Worm (Caenorhabditis elegans) whole organism, mixed stage, embryonic: Measurements from ENCODE around the gene srd-50.
"Not testable (repeated sequence)": the region's sequence is repeated elsewhere in the genome, so short reads cannot be mapped to it uniquely, and the experiment has no call there.

Source experiments
- M03D4.4 ChIP-seq: sonication (generic microtip); optimal IDR thresholded peaks from 2 replicates; lab custom pipeline; 2017; ENCODE audit warnings: mild to moderate bottlenecking, missing genetic modification characterization, missing compliant biosample characterization
- bed-3 ChIP-seq: fragments of 200-800 bp; sonication (Bioruptor generic); optimal IDR thresholded peaks from 3 replicates; lab custom pipeline; 2018; ENCODE audit warnings: mild to moderate bottlenecking, missing genetic modification characterization, moderate library complexity, missing compliant biosample characterization
- elt-1 ChIP-seq: sonication (generic microtip); optimal IDR thresholded peaks from 2 replicates; lab custom pipeline; 2017; ENCODE audit warnings: missing genetic modification characterization, mild to moderate bottlenecking, missing compliant biosample characterization, antibody characterized with exemption, moderate library complexity, borderline replicate concordance; ENCODE audit not compliant: insufficient read depth
- elt-3 ChIP-seq: fragments of 150-350 bp; optimal IDR thresholded peaks from 2 replicates; lab custom pipeline; 2014; ENCODE audit warnings: missing biosample characterization, missing genetic modification characterization
- ham-2 ChIP-seq: fragments of 200-800 bp; sonication (Bioruptor generic); optimal IDR thresholded peaks from 2 replicates; lab custom pipeline; 2018; ENCODE audit warnings: mild to moderate bottlenecking, missing genetic modification characterization, missing compliant biosample characterization
- lin-32 ChIP-seq: fragments of 200-800 bp; sonication (Bioruptor generic); optimal IDR thresholded peaks from 2 replicates; lab custom pipeline; 2018; ENCODE audit warnings: mild to moderate bottlenecking, missing genetic modification characterization, missing compliant biosample characterization
- nhr-12 ChIP-seq: fragments of 150-350 bp; optimal IDR thresholded peaks from 2 replicates; lab custom pipeline; 2014; ENCODE audit warnings: missing biosample characterization, missing genetic modification characterization
- pha-4 ChIP-seq: fragments of 150-350 bp; optimal IDR thresholded peaks from 2 replicates; lab custom pipeline; 2018; ENCODE audit warnings: missing biosample characterization, missing genetic modification reagents, missing genetic modification characterization
- snpc-4 ChIP-seq: fragments of 150-350 bp; optimal IDR thresholded peaks from 2 replicates; lab custom pipeline; 2014; ENCODE audit warnings: missing biosample characterization, missing genetic modification characterization
- sptf-1 ChIP-seq: sonication (generic microtip); optimal IDR thresholded peaks from 2 replicates; lab custom pipeline; 2017; ENCODE audit warnings: mild to moderate bottlenecking, missing genetic modification characterization, moderate library complexity, missing compliant biosample characterization
- unc-39 ChIP-seq: fragments of 150-350 bp; optimal IDR thresholded peaks from 2 replicates; lab custom pipeline; 2014; ENCODE audit warnings: missing biosample characterization, missing genetic modification characterization
- zip-8 ChIP-seq: fragments of 150-350 bp; optimal IDR thresholded peaks from 2 replicates; lab custom pipeline; 2014; ENCODE audit warnings: missing biosample characterization, missing genetic modification characterization

srd-50 gene

ce11 chrX:13435790-13436472 lies 45.7 kb downstream of the srd-50 start, which contains the start of gene jmjd-3.3:
jmjd-3.3 (plus strand) TSS chrX:13436422.
- TF ChIP-seq snpc-4 = no peak
- no peak for TF ChIP-seq nhr-12 (tag; lab: Kevin White, UChicago)
- TF ChIP-seq elt-1 (tag; lab: Kevin White, UChicago) = no peak

ce11 chrX:13435116-13435515 lies 46.5 kb downstream of the srd-50 start:
- no peak for TF ChIP-seq zip-8 (tag; lab: Kevin White, UChicago)
- TF ChIP-seq unc-39 (tag; lab: Kevin White, UChicago) = no peak
- no peak for TF ChIP-seq bed-3
- TF ChIP-seq M03D4.4 = no peak
- no peak for TF ChIP-seq pha-4 (tag; lab: Kevin White, UChicago)
- TF ChIP-seq elt-3 (tag; lab: Kevin White, UChicago) = no peak
- no peak for TF ChIP-seq lin-32 (GFP tag; lab: Kevin White, UChicago)

ce11 chrX:13431388-13431787 lies 50.2 kb downstream of the srd-50 start, which contains the start of gene C29F7.10:
C29F7.10 (minus strand) TSS chrX:13431488.
- TF ChIP-seq ham-2; snpc-4; lin-32 (GFP tag; lab: Kevin White, UChicago): not testable (repeated sequence)

ce11 chrX:13428755-13429154 lies 52.8 kb downstream of the srd-50 start, which contains the start of gene fkh-4:
fkh-4 (minus strand) TSS chrX:13428855.
- not testable (repeated sequence) for TF ChIP-seq bed-3; elt-1 (tag; lab: Kevin White, UChicago); sptf-1
- TF ChIP-seq, all 35 proteins: peak for 0; not testable (repeated sequence) for 35
